Worm (Caenorhabditis elegans): ENCODE data around the gene F59B2.15.

ce11 chrIII:8967639-8968038, 34.8 kb downstream of the F59B2.15 start, which contains the start of the genes bud-13 and rpap-2:
- TF ChIP-seq nfya-2 (GFP tag; IDR thresholded peaks at IDR 0.05) = no peak
- no peak for TF ChIP-seq F49E8.2 (tag; optimal IDR thresholded peaks at IDR 0.05; ENCODE audit: insufficient read depth)

All from whole organism, young adult.